Fruit fly (Drosophila melanogaster) Kc167 (cell line): ENCODE measurements around the gene Taf10b.

Source experiments
- Myc ChIP-seq: fragments of >200 bp; optimal IDR thresholded peaks from 2 replicates; lab custom pipeline; 2017; ENCODE audit warnings: missing external identifiers
- Sin3A ChIP-seq: fragments of >200 bp; optimal IDR thresholded peaks from 2 replicates; lab custom pipeline; 2018; ENCODE audit warnings: missing external identifiers
- h ChIP-seq: fragments of >200 bp; optimal IDR thresholded peaks from 3 replicates; lab custom pipeline; 2018; ENCODE audit warnings: missing external identifiers
- insv ChIP-seq: fragments of >200 bp; optimal IDR thresholded peaks from 3 replicates; lab custom pipeline; 2018; ENCODE audit warnings: missing external identifiers
- psq ChIP-seq: fragments of >200 bp; optimal IDR thresholded peaks from 2 replicates; lab custom pipeline; 2017; ENCODE audit warnings: missing external identifiers
- ttk ChIP-seq: sonication (Bioruptor generic); optimal IDR thresholded peaks from 2 replicates; lab custom pipeline; 2017; ENCODE audit warnings: missing external identifiers

- TF ChIP-seq ttk, result no peak
- TF ChIP-seq h, result no peak
- TF ChIP-seq psq (lab: Kevin White, UChicago), result no peak
- no peak for TF ChIP-seq insv (lab: Kevin White, UChicago)
- no peak for TF ChIP-seq Myc
- TF ChIP-seq Sin3A, result no peak
Observed at dm6 chr2L:2806190-2806763, 38.6 kb upstream of the Taf10b start.
